Fruit fly (Drosophila melanogaster): Measurements from ENCODE around the gene CG9630.

Gene CG9630

dm6 chr3R:8303848-8304247, 34.2 kb upstream of the CG9630 start, which contains the start of gene nac:
Gene nac, minus strand, starts transcription at chr3R:8304023.
- TF ChIP-seq Ets98B (GFP tag; IDR thresholded peaks at IDR 0.05) (peak; percentile 7; the same call in 1 of the 2 replicates), CG15710 (tag; optimal IDR thresholded peaks at IDR 0.05) (no peak), CG13204 (GFP tag; optimal IDR thresholded peaks at IDR 0.05) (no peak), Pif1B (GFP tag; optimal IDR thresholded peaks at IDR 0.05) (no peak), rn (GFP tag; IDR thresholded peaks at IDR 0.05) (no peak), Snoo (tag; optimal IDR thresholded peaks at IDR 0.05) (no peak), CG4496 (GFP tag; IDR thresholded peaks at IDR 0.05) (no peak), Pif1A (GFP tag; optimal IDR thresholded peaks at IDR 0.05) (no peak), CG34367 (tag; optimal IDR thresholded peaks at IDR 0.05) (no peak), CG32121 (GFP tag; IDR thresholded peaks at IDR 0.05) (peak; percentile 32; the same call in 1 of the 2 replicates), CG8159 (tag; optimal IDR thresholded peaks at IDR 0.05) (no peak), CG17806 (tag; optimal IDR thresholded peaks at IDR 0.05) (no peak), fd96Ca (GFP tag; IDR thresholded peaks at IDR 0.05) (no peak), CG10348 (GFP tag; IDR thresholded peaks at IDR 0.05) (no peak), EcR (GFP tag; optimal IDR thresholded peaks at IDR 0.05) (peak; percentile 25), CG8301 (tag; optimal IDR thresholded peaks at IDR 0.05) (no peak), CG9948 (tag; optimal IDR thresholded peaks at IDR 0.05) (no peak), gl (tag; optimal IDR thresholded peaks at IDR 0.05) (no peak), D1 (tag; optimal IDR thresholded peaks at IDR 0.05) (peak; percentile 37), CG12605 (GFP tag; IDR thresholded peaks at IDR 0.05) (no peak), CG14655 (GFP tag; optimal IDR thresholded peaks at IDR 0.05) (no peak)

- no peak for TF ChIP-seq CG14655 (GFP tag; optimal IDR thresholded peaks at IDR 0.05)
- TF ChIP-seq Snoo (tag; optimal IDR thresholded peaks at IDR 0.05), result no peak
- TF ChIP-seq CG4496 (GFP tag; IDR thresholded peaks at IDR 0.05), result peak; percentile 53; the same call in 2 of the 3 replicates
- TF ChIP-seq CG15710 (tag; optimal IDR thresholded peaks at IDR 0.05), result no peak
Measured at dm6 chr3R:8300928-8301752, 31.4 kb upstream of the CG9630 start, which contains the start of the genes CG9626 and mRpL1. Gene CG9626, minus strand, starts transcription at chr3R:8300978. Gene mRpL1, plus strand, starts transcription at chr3R:8301440.

dm6 chr3R:8292034-8292433, 22.3 kb upstream of the CG9630 start, which contains the start of gene CG31463:
Gene CG31463, plus strand, starts transcription at chr3R:8292335.
- TF ChIP-seq CG8159 (tag; optimal IDR thresholded peaks at IDR 0.05) (no peak), CG32121 (GFP tag; IDR thresholded peaks at IDR 0.05) (no peak), CG14655 (GFP tag; optimal IDR thresholded peaks at IDR 0.05) (no peak), CG9948 (tag; optimal IDR thresholded peaks at IDR 0.05) (no peak), EcR (GFP tag; optimal IDR thresholded peaks at IDR 0.05) (no peak)

dm6 chr3R:8290940-8291339, 21.2 kb upstream of the CG9630 start, which contains the start of gene CG31464:
Gene CG31464, plus strand, starts transcription at chr3R:8291240.
- no peak for TF ChIP-seq CG14655 (GFP tag; optimal IDR thresholded peaks at IDR 0.05)

dm6 chr3R:8290478-8290877, 20.8 kb upstream of the CG9630 start, which contains the start of gene CG11672:
Gene CG11672, minus strand, starts transcription at chr3R:8290578.
- no peak for TF ChIP-seq CG14655 (GFP tag; optimal IDR thresholded peaks at IDR 0.05)
- TF ChIP-seq Pif1B (GFP tag; optimal IDR thresholded peaks at IDR 0.05), result no peak
- no peak for TF ChIP-seq CG8159 (tag; optimal IDR thresholded peaks at IDR 0.05)
- TF ChIP-seq rn (GFP tag; IDR thresholded peaks at IDR 0.05), result no peak
- TF ChIP-seq CG8301 (tag; optimal IDR thresholded peaks at IDR 0.05), result no peak
- TF ChIP-seq CG4496 (GFP tag; IDR thresholded peaks at IDR 0.05), result no peak
- no peak for TF ChIP-seq CG13204 (GFP tag; optimal IDR thresholded peaks at IDR 0.05)
- TF ChIP-seq Snoo (tag; optimal IDR thresholded peaks at IDR 0.05), result no peak
- TF ChIP-seq Pif1A (GFP tag; optimal IDR thresholded peaks at IDR 0.05), result no peak
- no peak for TF ChIP-seq Ets98B (GFP tag; IDR thresholded peaks at IDR 0.05)

- TF ChIP-seq rn (GFP tag; IDR thresholded peaks at IDR 0.05) (no peak), CG12605 (GFP tag; IDR thresholded peaks at IDR 0.05) (no peak), CG4496 (GFP tag; IDR thresholded peaks at IDR 0.05) (no peak)
Measured at dm6 chr3R:8288790-8289189, 19.1 kb upstream of the CG9630 start.

dm6 chr3R:8287697-8288096, 18.0 kb upstream of the CG9630 start, which contains the start of gene Nazo:
Gene Nazo, plus strand, starts transcription at chr3R:8287876.
- TF ChIP-seq fd96Ca (GFP tag; IDR thresholded peaks at IDR 0.05), result no peak
- no peak for TF ChIP-seq Ets98B (GFP tag; IDR thresholded peaks at IDR 0.05)
- TF ChIP-seq CG17806 (tag; optimal IDR thresholded peaks at IDR 0.05), result no peak
- TF ChIP-seq Snoo (tag; optimal IDR thresholded peaks at IDR 0.05), result no peak
- TF ChIP-seq Pif1A (GFP tag; optimal IDR thresholded peaks at IDR 0.05), result no peak
- no peak for TF ChIP-seq CG34367 (tag; optimal IDR thresholded peaks at IDR 0.05)
- TF ChIP-seq CG9948 (tag; optimal IDR thresholded peaks at IDR 0.05), result no peak
- no peak for TF ChIP-seq CG10348 (GFP tag; IDR thresholded peaks at IDR 0.05)
- TF ChIP-seq CG4496 (GFP tag; IDR thresholded peaks at IDR 0.05), result no peak
- TF ChIP-seq CG32121 (GFP tag; IDR thresholded peaks at IDR 0.05), result no peak
- TF ChIP-seq CG14655 (GFP tag; optimal IDR thresholded peaks at IDR 0.05), result no peak
- no peak for TF ChIP-seq CG15710 (tag; optimal IDR thresholded peaks at IDR 0.05)
- no peak for TF ChIP-seq gl (tag; optimal IDR thresholded peaks at IDR 0.05)
- no peak for TF ChIP-seq EcR (GFP tag; optimal IDR thresholded peaks at IDR 0.05)
- no peak for TF ChIP-seq CG12605 (GFP tag; IDR thresholded peaks at IDR 0.05)
- no peak for TF ChIP-seq rn (GFP tag; IDR thresholded peaks at IDR 0.05)
- TF ChIP-seq CG13204 (GFP tag; optimal IDR thresholded peaks at IDR 0.05), result no peak
- TF ChIP-seq CG8301 (tag; optimal IDR thresholded peaks at IDR 0.05), result no peak
- no peak for TF ChIP-seq D1 (tag; optimal IDR thresholded peaks at IDR 0.05)
- TF ChIP-seq CG8159 (tag; optimal IDR thresholded peaks at IDR 0.05), result no peak
